Fruit fly (Drosophila melanogaster) whole organism, embryonic: ENCODE measurements around the gene GC.
A peak's percentile ranks its signal among the peaks of the same experiment; 100 is the strongest.

Experiments
- ATbp ChIP-seq: fragments of 200-800 bp; sonication (Bioruptor generic); optimal IDR thresholded peaks from 2 replicates; lab custom pipeline; 2017; ENCODE audit warnings: missing biosample characterization, mild to moderate bottlenecking, missing genetic modification characterization, missing genetic modification reagents
- Blimp-1 ChIP-seq: fragments of 200-800 bp; sonication (Bioruptor generic); optimal IDR thresholded peaks from 3 replicates; lab custom pipeline; 2018; ENCODE audit warnings: missing biosample characterization, missing genetic modification characterization, mild to moderate bottlenecking, moderate library complexity, missing genetic modification reagents
- CG10267 ChIP-seq: fragments of 200-800 bp; sonication (Bioruptor generic); optimal IDR thresholded peaks from 2 replicates; lab custom pipeline; 2018; ENCODE audit warnings: missing biosample characterization, mild to moderate bottlenecking, missing genetic modification characterization, moderate library complexity
- CG10654 ChIP-seq: fragments of 200-800 bp; sonication (Bioruptor generic); optimal IDR thresholded peaks from 2 replicates; lab custom pipeline; 2016; ENCODE audit warnings: missing biosample characterization, missing genetic modification characterization
- CG11560 ChIP-seq: fragments of 200-800 bp; sonication (Bioruptor generic); IDR thresholded peaks from 3 replicates; pipeline ENCODE4 v1.3.6; 2022; ENCODE audit warnings: missing biosample characterization, missing genetic modification characterization
- CG11696 ChIP-seq: fragments of 200-800 bp; sonication (Bioruptor generic); IDR thresholded peaks from 2 replicates; pipeline ENCODE4 v1.3.6; 2022; ENCODE audit warnings: missing biosample characterization, missing genetic modification characterization
- CG13123 ChIP-seq: fragments of 200-800 bp; sonication (Bioruptor generic); optimal IDR thresholded peaks from 2 replicates; lab custom pipeline; 2016; ENCODE audit warnings: missing biosample characterization, missing genetic modification characterization
- CG14667 ChIP-seq: fragments of 200-800 bp; sonication (Bioruptor generic); IDR thresholded peaks from 2 replicates; pipeline ENCODE4 v1.3.6; 2022; ENCODE audit warnings: missing biosample characterization, missing genetic modification characterization
- CG17359 ChIP-seq: fragments of 200-800 bp; sonication (Bioruptor generic); optimal IDR thresholded peaks from 3 replicates; lab custom pipeline; 2018; ENCODE audit warnings: missing biosample characterization, mild to moderate bottlenecking, missing genetic modification characterization, moderate library complexity
- CG18011 ChIP-seq: fragments of 200-800 bp; sonication (Bioruptor generic); optimal IDR thresholded peaks from 2 replicates; lab custom pipeline; 2017; ENCODE audit warnings: missing biosample characterization, missing genetic modification characterization, mild to moderate bottlenecking, moderate library complexity, missing genotype
- CG2129 ChIP-seq: fragments of 200-800 bp; sonication (Bioruptor generic); IDR thresholded peaks from 2 replicates; pipeline ENCODE4 v1.3.6; 2022; ENCODE audit warnings: missing biosample characterization, missing genetic modification characterization; ENCODE audit not compliant: partially characterized antibody
- CG2889 ChIP-seq: fragments of 200-800 bp; sonication (Bioruptor generic); IDR thresholded peaks from 3 replicates; pipeline ENCODE4 v1.3.6; 2022; ENCODE audit warnings: missing biosample characterization, missing genetic modification characterization
- CG4328 ChIP-seq: fragments of 200-800 bp; sonication (Bioruptor generic); optimal IDR thresholded peaks from 3 replicates; lab custom pipeline; 2017; ENCODE audit warnings: missing biosample characterization, missing genetic modification reagents, missing genetic modification characterization
- CG5953 ChIP-seq: fragments of 200-800 bp; sonication (Bioruptor generic); IDR thresholded peaks from 2 replicates; pipeline ENCODE4 v1.3.6; 2022; ENCODE audit warnings: missing biosample characterization, missing genetic modification characterization
- CkIIα-i1 ChIP-seq: fragments of 200-800 bp; sonication (Bioruptor generic); IDR thresholded peaks from 2 replicates; pipeline ENCODE4 v1.3.6; 2022; ENCODE audit warnings: missing biosample characterization, missing genetic modification characterization
- Deaf1 ChIP-seq: fragments of 200-800 bp; optimal IDR thresholded peaks from 3 replicates; lab custom pipeline; 2019; ENCODE audit warnings: missing biosample characterization, mild to moderate bottlenecking, missing genetic modification characterization, moderate library complexity
- Dek ChIP-seq: fragments of 200-800 bp; sonication (Bioruptor generic); optimal IDR thresholded peaks from 3 replicates; lab custom pipeline; 2019; ENCODE audit warnings: missing biosample characterization, mild to moderate bottlenecking, missing genetic modification characterization, moderate library complexity
- Dip2 ChIP-seq: fragments of 200-800 bp; sonication (Bioruptor generic); IDR thresholded peaks from 2 replicates; pipeline ENCODE4 v1.3.6; 2022; ENCODE audit warnings: missing biosample characterization, missing genetic modification characterization
- Dip3 ChIP-seq: fragments of 200-800 bp; sonication (Bioruptor generic); optimal IDR thresholded peaks from 3 replicates; lab custom pipeline; 2016; ENCODE audit warnings: missing biosample characterization, missing genetic modification characterization
- ERR ChIP-seq: fragments of 200-800 bp; sonication (Bioruptor generic); optimal IDR thresholded peaks from 2 replicates; lab custom pipeline; 2016; ENCODE audit warnings: missing biosample characterization, missing genetic modification characterization
- Lhr ChIP-seq: fragments of 200-800 bp; sonication (Bioruptor generic); optimal IDR thresholded peaks from 3 replicates; lab custom pipeline; 2017; ENCODE audit warnings: mild to moderate bottlenecking, missing biosample characterization, missing genetic modification reagents, missing genetic modification characterization
- MTF-1 ChIP-seq: fragments of 200-800 bp; sonication (Bioruptor generic); optimal IDR thresholded peaks from 2 replicates; lab custom pipeline; 2018; ENCODE audit warnings: missing biosample characterization, mild to moderate bottlenecking, missing genetic modification characterization, borderline replicate concordance
- NFAT ChIP-seq: fragments of 200-800 bp; sonication (Bioruptor generic); IDR thresholded peaks from 2 replicates; pipeline ENCODE4 v1.3.6; 2022; ENCODE audit warnings: missing biosample characterization, missing genetic modification characterization
- Optix ChIP-seq: fragments of 200-800 bp; sonication (Bioruptor generic); IDR thresholded peaks from 3 replicates; pipeline ENCODE4 v1.3.6; 2022; ENCODE audit warnings: missing biosample characterization, missing genetic modification characterization
- Sry-β ChIP-seq: fragments of 200-800 bp; sonication (Bioruptor generic); optimal IDR thresholded peaks from 2 replicates; lab custom pipeline; 2018; ENCODE audit warnings: missing biosample characterization, mild to moderate bottlenecking, missing genetic modification characterization, moderate library complexity
- Ssrp ChIP-seq: fragments of 200-800 bp; sonication (Bioruptor generic); optimal IDR thresholded peaks from 2 replicates; lab custom pipeline; 2018; ENCODE audit warnings: missing biosample characterization, mild to moderate bottlenecking, missing genetic modification characterization, moderate library complexity
- ac ChIP-seq: fragments of 200-800 bp; sonication (Bioruptor generic); optimal IDR thresholded peaks from 3 replicates; lab custom pipeline; 2017; ENCODE audit warnings: missing biosample characterization, mild to moderate bottlenecking, missing genetic modification characterization
- al ChIP-seq: fragments of 200-800 bp; sonication (Bioruptor generic); IDR thresholded peaks from 2 replicates; pipeline ENCODE4 v1.3.6; 2022; ENCODE audit warnings: missing biosample characterization, missing genetic modification characterization
- bigmax ChIP-seq: fragments of 200-800 bp; sonication (Bioruptor generic); optimal IDR thresholded peaks from 2 replicates; lab custom pipeline; 2018; ENCODE audit warnings: missing biosample characterization, mild to moderate bottlenecking, missing genetic modification characterization
- cato ChIP-seq: fragments of 200-800 bp; sonication (Bioruptor generic); optimal IDR thresholded peaks from 2 replicates; lab custom pipeline; 2016; ENCODE audit warnings: missing biosample characterization, missing genetic modification characterization, borderline replicate concordance
- chif ChIP-seq, 2 experiments: fragments of 200-800 bp; sonication (Bioruptor generic); optimal IDR thresholded peaks; 3 replicates each; lab custom pipeline; 2016; ENCODE audit warnings: missing biosample characterization in 2 of 2, missing genetic modification characterization in 2 of 2
- chinmo ChIP-seq: fragments of 200-800 bp; sonication (Bioruptor generic); IDR thresholded peaks from 4 replicates; pipeline ENCODE4 v1.3.6; 2022; ENCODE audit warnings: missing biosample characterization, missing genetic modification characterization; ENCODE audit not compliant: partially characterized antibody
- chn ChIP-seq: fragments of 200-800 bp; sonication (Bioruptor generic); optimal IDR thresholded peaks from 2 replicates; lab custom pipeline; 2016; ENCODE audit warnings: missing biosample characterization, missing genetic modification characterization
- corto ChIP-seq: fragments of 200-800 bp; sonication (Bioruptor generic); optimal IDR thresholded peaks from 2 replicates; lab custom pipeline; 2016; ENCODE audit warnings: missing biosample characterization, mild to moderate bottlenecking, missing genetic modification characterization, moderate library complexity
- cwo ChIP-seq: fragments of 200-800 bp; sonication (Bioruptor generic); optimal IDR thresholded peaks from 3 replicates; lab custom pipeline; 2017; ENCODE audit warnings: missing biosample characterization, missing genetic modification characterization, mild to moderate bottlenecking, moderate library complexity, missing genetic modification reagents
- fd102C ChIP-seq: fragments of 200-800 bp; sonication (Bioruptor generic); optimal IDR thresholded peaks from 2 replicates; lab custom pipeline; 2018; ENCODE audit warnings: missing biosample characterization, mild to moderate bottlenecking, missing genetic modification characterization, moderate library complexity
- gfzf ChIP-seq: fragments of 200-800 bp; sonication (Bioruptor generic); optimal IDR thresholded peaks from 2 replicates; lab custom pipeline; 2016; ENCODE audit warnings: missing biosample characterization, mild to moderate bottlenecking, missing genetic modification characterization, moderate library complexity
- gsb ChIP-seq: fragments of 200-800 bp; sonication (Bioruptor generic); IDR thresholded peaks from 2 replicates; pipeline ENCODE4 v1.3.6; 2022; ENCODE audit warnings: missing biosample characterization, missing genetic modification characterization
- gsb-n ChIP-seq: fragments of 200-800 bp; sonication (Bioruptor generic); optimal IDR thresholded peaks from 3 replicates; lab custom pipeline; 2018; ENCODE audit warnings: missing biosample characterization, mild to moderate bottlenecking, missing genetic modification characterization
- kah ChIP-seq: fragments of 200-800 bp; sonication (Bioruptor generic); optimal IDR thresholded peaks from 2 replicates; lab custom pipeline; 2018; ENCODE audit warnings: missing biosample characterization, mild to moderate bottlenecking, missing genetic modification characterization
- p53 ChIP-seq: fragments of 200-800 bp; sonication (Bioruptor generic); optimal IDR thresholded peaks from 2 replicates; lab custom pipeline; 2016; ENCODE audit warnings: missing biosample characterization, missing genetic modification characterization
- pfk ChIP-seq: fragments of 200-800 bp; sonication (Bioruptor generic); optimal IDR thresholded peaks from 2 replicates; lab custom pipeline; 2018; ENCODE audit warnings: missing biosample characterization, mild to moderate bottlenecking, missing genetic modification characterization, moderate library complexity
- pita ChIP-seq: fragments of 200-800 bp; sonication (Bioruptor generic); optimal IDR thresholded peaks from 2 replicates; lab custom pipeline; 2017; ENCODE audit warnings: missing biosample characterization, mild to moderate bottlenecking, missing genetic modification characterization
- row ChIP-seq: fragments of 200-800 bp; sonication (Bioruptor generic); IDR thresholded peaks from 3 replicates; pipeline ENCODE4 v1.3.6; 2022; ENCODE audit warnings: missing biosample characterization, missing genetic modification characterization
- run ChIP-seq: fragments of 200-800 bp; sonication (Bioruptor generic); optimal IDR thresholded peaks from 3 replicates; lab custom pipeline; 2018; ENCODE audit warnings: missing biosample characterization, mild to moderate bottlenecking, missing genetic modification characterization
- slou ChIP-seq: fragments of 200-800 bp; sonication (Bioruptor generic); optimal IDR thresholded peaks from 3 replicates; lab custom pipeline; 2016; ENCODE audit warnings: missing biosample characterization, missing genetic modification characterization
- tll ChIP-seq, 2 experiments: fragments of 200-800 bp in 1 of 2; fragments of >200 bp in 1 of 2; sonication (Bioruptor generic) in 1 of 2; optimal IDR thresholded peaks; 2 replicates each; lab custom pipeline; 2017 to 2019; ENCODE audit warnings: missing biosample characterization in 2 of 2, missing genetic modification characterization in 2 of 2, mild to moderate bottlenecking in 1 of 2, moderate library complexity in 1 of 2
- unc-4 ChIP-seq: fragments of 200-800 bp; sonication (Bioruptor generic); IDR thresholded peaks from 2 replicates; pipeline ENCODE4 v1.3.6; 2022; ENCODE audit warnings: missing biosample characterization, missing genetic modification characterization; ENCODE audit not compliant: partially characterized antibody
- wek ChIP-seq: fragments of 200-800 bp; sonication (Bioruptor generic); optimal IDR thresholded peaks from 3 replicates; lab custom pipeline; 2018; ENCODE audit warnings: missing biosample characterization, mild to moderate bottlenecking, missing genetic modification characterization, moderate library complexity
- wor ChIP-seq: fragments of 200-800 bp; sonication (Bioruptor generic); IDR thresholded peaks from 2 replicates; pipeline ENCODE4 v1.3.6; 2022; ENCODE audit warnings: missing biosample characterization, missing genetic modification characterization

The GC gene

DNA sequence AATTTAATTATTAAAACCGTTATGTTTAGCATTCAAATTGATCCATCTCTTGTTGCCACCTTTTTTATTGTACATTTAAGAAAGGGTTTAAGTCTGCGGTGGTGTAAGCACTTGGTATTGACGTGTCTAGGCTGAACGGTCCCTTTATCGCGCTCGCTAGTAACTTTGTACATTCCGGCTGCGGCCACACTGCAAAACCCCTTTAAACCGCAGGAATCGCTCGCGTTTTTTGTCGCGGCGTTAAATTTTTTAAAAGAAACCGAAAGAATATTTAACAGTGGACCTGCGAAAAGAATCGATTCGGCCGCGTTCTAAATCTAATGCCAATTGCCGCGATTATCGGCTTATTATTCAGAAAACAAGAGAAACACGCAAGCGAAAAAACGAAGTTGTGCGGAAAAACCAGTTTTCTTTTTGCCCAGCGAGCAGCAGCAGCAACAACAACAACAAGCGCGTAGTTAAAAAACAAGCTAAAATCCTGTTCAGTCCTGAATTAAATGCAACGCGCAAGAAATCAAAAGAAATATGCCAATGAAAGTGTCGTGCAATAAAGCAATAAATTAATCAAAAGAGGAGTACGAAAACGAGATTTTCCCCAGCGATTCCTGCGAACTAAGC, 52.5 kb downstream of the GC start, which contains the start of gene CG13917 (continued):
- TF ChIP-seq Deaf1 (tag; lab: Kevin White, UChicago) = peak; percentile 21
- TF ChIP-seq Lhr = peak; percentile 86
- TF ChIP-seq CG10267 (tag; lab: Kevin White, UChicago) = peak; percentile 77
- TF ChIP-seq CG17359 (tag; lab: Kevin White, UChicago) = no peak
- no peak for TF ChIP-seq CG5953
- no peak for TF ChIP-seq chinmo
- no peak for TF ChIP-seq tll (GFP tag; optimal IDR thresholded peaks at IDR 0.05; lab: Kevin White, UChicago)
- TF ChIP-seq Sry-β (GFP tag; lab: Kevin White, UChicago) = no peak
- no peak for TF ChIP-seq CG2889 (GFP tag; lab: Robert Waterston, UW)
- no peak for TF ChIP-seq fd102C (GFP tag; lab: Kevin White, UChicago)
- no peak; the same call in 2 of the 3 replicates for TF ChIP-seq CG11560 (tag; lab: Robert Waterston, UW)
- TF ChIP-seq unc-4 = no peak
- peak; percentile 31; the same call in 1 of the 3 replicates for TF ChIP-seq row
- TF ChIP-seq kah (GFP tag; lab: Kevin White, UChicago) = no peak
- TF ChIP-seq ERR (GFP tag; lab: Kevin White, UChicago) = no peak
- TF ChIP-seq run (tag; lab: Kevin White, UChicago) = peak; percentile 25
- TF ChIP-seq chif (GFP tag; optimal IDR thresholded peaks at IDR 0.05; lab: Kevin White, UChicago) = no peak
- peak; percentile 65 for TF ChIP-seq pita (GFP tag; lab: Kevin White, UChicago)
- no peak for TF ChIP-seq pfk (GFP tag; lab: Kevin White, UChicago)
- no peak for TF ChIP-seq ac (GFP tag; lab: Kevin White, UChicago)
- no peak for TF ChIP-seq CG14667 (GFP tag; lab: Robert Waterston, UW)
- no peak for TF ChIP-seq CkIIα-i1 (GFP tag; lab: Robert Waterston, UW)
- no peak for TF ChIP-seq CG11696 (GFP tag; lab: Robert Waterston, UW)
- TF ChIP-seq cato (GFP tag; lab: Kevin White, UChicago) = no peak
- no peak for TF ChIP-seq p53 (GFP tag; lab: Kevin White, UChicago)
- TF ChIP-seq CG10654 (GFP tag; lab: Kevin White, UChicago) = no peak
- TF ChIP-seq Dip3 = no peak
- TF ChIP-seq ATbp (GFP tag; lab: Kevin White, UChicago) = no peak
- no peak for TF ChIP-seq MTF-1 (GFP tag; lab: Kevin White, UChicago)
- no peak for TF ChIP-seq cwo (GFP tag; lab: Kevin White, UChicago)
- no peak for TF ChIP-seq bigmax (GFP tag; lab: Kevin White, UChicago)
- no peak for TF ChIP-seq CG2129 (GFP tag; lab: Robert Waterston, UW)
- TF ChIP-seq Dek = peak; percentile 40
- no peak for TF ChIP-seq Blimp-1
- no peak for TF ChIP-seq gsb (GFP tag; lab: Robert Waterston, UW)
- TF ChIP-seq CG13123 (GFP tag; lab: Kevin White, UChicago) = no peak
- TF ChIP-seq gfzf (GFP tag; lab: Kevin White, UChicago) = peak; percentile 98
- TF ChIP-seq chn (GFP tag; lab: Kevin White, UChicago) = no peak
- TF ChIP-seq CG4328 (GFP tag; lab: Kevin White, UChicago) = no peak
- TF ChIP-seq wor (GFP tag; lab: Robert Waterston, UW) = no peak
- TF ChIP-seq slou (GFP tag; lab: Kevin White, UChicago) = no peak
- TF ChIP-seq al = no peak
- TF ChIP-seq Dip2 (GFP tag; lab: Robert Waterston, UW) = no peak
- TF ChIP-seq NFAT (GFP tag; lab: Robert Waterston, UW) = no peak
- TF ChIP-seq gsb-n = no peak
- TF ChIP-seq CG18011 = no peak
- no peak for TF ChIP-seq Ssrp (tag; lab: Kevin White, UChicago)
- TF ChIP-seq wek (GFP tag; lab: Kevin White, UChicago) = no peak
- no peak for TF ChIP-seq corto (GFP tag; lab: Kevin White, UChicago)
- no peak for TF ChIP-seq Optix (GFP tag; lab: Robert Waterston, UW)
